ENCODE assay signal across 6 worm cellular contexts in genomic region chrIV:7316613-7317153, ce11.
TF ChIP-seq lines count a peak whose summit lies in the region.

TSS of gene F42C5.9 (minus strand) at chrIV:7317103.

TF ChIP-seq in whole organism, L1 larva, 84 proteins besides CTCF, POLR2A, EP300 and RAD21 (continues in another document):
- TF ChIP-seq nhr-19 (GFP tag; conservative IDR thresholded peaks at IDR 0.05; lab: Robert Waterston, UW) (no peak; the same call in none of the 2 replicates), tbx-2 (tag; optimal IDR thresholded peaks at IDR 0.05; lab: Kevin White, UChicago) (no peak), nhr-85 (tag; lab: Kevin White, UChicago) (peak; percentile 86), dsc-1 (tag; optimal IDR thresholded peaks at IDR 0.05; lab: Kevin White, UChicago) (no peak), fkh-4 (tag; optimal IDR thresholded peaks at IDR 0.05; lab: Kevin White, UChicago; ENCODE audit: borderline replicate concordance) (no peak), nhr-76 (tag; optimal IDR thresholded peaks at IDR 0.05; lab: Kevin White, UChicago) (no peak), efl-1 (optimal IDR thresholded peaks at IDR 0.05; lab: Kevin White, UChicago) (peak in 1 of 2 experiments; percentile 14), efl-1 (GFP tag; optimal IDR thresholded peaks at IDR 0.05 in 1 of 2; lab: Kevin White, UChicago) (no peak), ceh-90 (tag; optimal IDR thresholded peaks at IDR 0.05; lab: Kevin White, UChicago) (no peak), nhr-20 (tag; optimal IDR thresholded peaks at IDR 0.05; lab: Kevin White, UChicago) (no peak), mdl-1 (tag; optimal IDR thresholded peaks at IDR 0.05; lab: Kevin White, UChicago) (no peak), C16A3.4 (tag; optimal IDR thresholded peaks at IDR 0.05; lab: Kevin White, UChicago) (no peak), nhr-11 (tag; optimal IDR thresholded peaks at IDR 0.05; lab: Kevin White, UChicago) (no peak), nhr-71 (tag; optimal IDR thresholded peaks at IDR 0.05; lab: Kevin White, UChicago) (peak; percentile 48), aly-2 (tag; optimal IDR thresholded peaks at IDR 0.05; lab: Kevin White, UChicago) (no peak), blmp-1 (tag; optimal IDR thresholded peaks at IDR 0.05; lab: Kevin White, UChicago) (no peak)

TF ChIP-seq in whole organism, L2 larva, 48 proteins besides CTCF, POLR2A, EP300 and RAD21 (continues in another document):
- TF ChIP-seq nhr-129 (tag; optimal IDR thresholded peaks at IDR 0.05; lab: Kevin White, UChicago) = no peak
- TF ChIP-seq ztf-1 (GFP tag; conservative IDR thresholded peaks at IDR 0.05; lab: Robert Waterston, UW) = no peak
- TF ChIP-seq skn-1 (tag; optimal IDR thresholded peaks at IDR 0.05; lab: Kevin White, UChicago) = no peak
- TF ChIP-seq nhr-11 (tag; optimal IDR thresholded peaks at IDR 0.05; lab: Kevin White, UChicago) = no peak
- TF ChIP-seq nhr-6 (tag; optimal IDR thresholded peaks at IDR 0.05; lab: Kevin White, UChicago) = no peak
- TF ChIP-seq ama-1 (optimal IDR thresholded peaks at IDR 0.05; lab: Kevin White, UChicago) = peak; percentile 61
- TF ChIP-seq elt-1 (tag; optimal IDR thresholded peaks at IDR 0.05; lab: Kevin White, UChicago) = no peak
- TF ChIP-seq lin-13 (GFP tag; optimal IDR thresholded peaks at IDR 0.05; lab: Kevin White, UChicago) = no peak
- no peak for TF ChIP-seq peb-1 (tag; optimal IDR thresholded peaks at IDR 0.05; lab: Kevin White, UChicago)
- TF ChIP-seq fos-1 (tag; optimal IDR thresholded peaks at IDR 0.05; lab: Kevin White, UChicago) = peak; percentile 2
- TF ChIP-seq egl-27 (tag; optimal IDR thresholded peaks at IDR 0.05; lab: Kevin White, UChicago) = no peak
- no peak for TF ChIP-seq zag-1 (tag; optimal IDR thresholded peaks at IDR 0.05; lab: Kevin White, UChicago)
- TF ChIP-seq ztf-11 (tag; optimal IDR thresholded peaks at IDR 0.05; lab: Kevin White, UChicago) = no peak
- TF ChIP-seq mab-5 (tag; optimal IDR thresholded peaks at IDR 0.05; lab: Kevin White, UChicago) = no peak
- peak; percentile 35 for TF ChIP-seq crh-2 (tag; optimal IDR thresholded peaks at IDR 0.05; lab: Kevin White, UChicago)
- no peak for TF ChIP-seq sem-4 (tag; optimal IDR thresholded peaks at IDR 0.05; lab: Kevin White, UChicago)
- no peak for TF ChIP-seq alr-1 (tag; optimal IDR thresholded peaks at IDR 0.05; lab: Kevin White, UChicago)

TF ChIP-seq in whole organism, L3 larva, 47 proteins besides CTCF, POLR2A, EP300 and RAD21:
- TF ChIP-seq mdl-1 (tag; optimal IDR thresholded peaks at IDR 0.05; lab: Kevin White, UChicago) (no peak), tbx-2 (tag; optimal IDR thresholded peaks at IDR 0.05; lab: Kevin White, UChicago) (no peak), ZK546.5 (tag; optimal IDR thresholded peaks at IDR 0.05; lab: Kevin White, UChicago) (no peak), ztf-4 (tag; optimal IDR thresholded peaks at IDR 0.05; lab: Kevin White, UChicago) (no peak), unc-39 (tag; optimal IDR thresholded peaks at IDR 0.05; lab: Kevin White, UChicago) (no peak), fkh-2 (tag; optimal IDR thresholded peaks at IDR 0.05; lab: Kevin White, UChicago) (no peak), ama-1 (optimal IDR thresholded peaks at IDR 0.05; lab: Kevin White, UChicago) (peak; percentile 25), pqm-1 (tag; optimal IDR thresholded peaks at IDR 0.05; lab: Kevin White, UChicago) (peak; percentile 48), zag-1 (tag; optimal IDR thresholded peaks at IDR 0.05; lab: Kevin White, UChicago) (no peak), snpc-4 (tag; optimal IDR thresholded peaks at IDR 0.05; lab: Kevin White, UChicago) (peak; percentile 95), lsy-12 (tag; optimal IDR thresholded peaks at IDR 0.05; lab: Kevin White, UChicago) (no peak), fkh-10 (GFP tag; optimal IDR thresholded peaks at IDR 0.05; lab: Kevin White, UChicago) (no peak), nhr-43 (tag; optimal IDR thresholded peaks at IDR 0.05; lab: Kevin White, UChicago; ENCODE audit: poor library complexity, severe bottlenecking) (no peak), R02D3.7 (tag; optimal IDR thresholded peaks at IDR 0.05; lab: Kevin White, UChicago) (no peak), sea-2 (GFP tag; optimal IDR thresholded peaks at IDR 0.05; lab: Kevin White, UChicago) (no peak), lin-15B (tag; optimal IDR thresholded peaks at IDR 0.05; lab: Kevin White, UChicago) (no peak)

TF ChIP-seq in whole organism, L4 larva, 104 proteins besides CTCF, POLR2A, EP300 and RAD21 (continues in another document):
- peak in 1 of 2 experiments; percentile 76 for TF ChIP-seq unc-62 (GFP tag; optimal IDR thresholded peaks at IDR 0.05 in 1 of 2; lab: Kevin White, UChicago)
- no peak for TF ChIP-seq unc-62 (tag; optimal IDR thresholded peaks at IDR 0.05; lab: Kevin White, UChicago)
- peak; percentile 77 for TF ChIP-seq snpc-4 (tag; optimal IDR thresholded peaks at IDR 0.05; lab: Kevin White, UChicago)
- TF ChIP-seq egl-43 (GFP tag; IDR thresholded peaks at IDR 0.05; lab: Robert Waterston, UW) = no peak
- TF ChIP-seq aha-1 (tag; lab: Kevin White, UChicago) = peak; percentile 83
- TF ChIP-seq ces-1 (GFP tag; optimal IDR thresholded peaks at IDR 0.05; lab: Kevin White, UChicago) = no peak
- no peak for TF ChIP-seq zfp-2 (tag; optimal IDR thresholded peaks at IDR 0.05; lab: Kevin White, UChicago)
- TF ChIP-seq nhr-102 (tag; optimal IDR thresholded peaks at IDR 0.05; lab: Kevin White, UChicago) = peak; percentile 44
- TF ChIP-seq lin-13 (GFP tag; optimal IDR thresholded peaks at IDR 0.05; lab: Kevin White, UChicago) = peak; percentile 35
- TF ChIP-seq nhr-11 (tag; optimal IDR thresholded peaks at IDR 0.05; lab: Kevin White, UChicago) = no peak
- TF ChIP-seq vab-7 (GFP tag; IDR thresholded peaks at IDR 0.05; lab: Robert Waterston, UW) = no peak
- no peak for TF ChIP-seq daf-16 (GFP tag; optimal IDR thresholded peaks at IDR 0.05; lab: Kevin White, UChicago)
- TF ChIP-seq daf-16 (tag; optimal IDR thresholded peaks at IDR 0.05; lab: Kevin White, UChicago) = peak; percentile 62
- peak; percentile 22; the same call in 1 of the 2 replicates for TF ChIP-seq dmd-6 (GFP tag; IDR thresholded peaks at IDR 0.05; lab: Robert Waterston, UW)
- TF ChIP-seq hlh-30 (tag; optimal IDR thresholded peaks at IDR 0.05; lab: Kevin White, UChicago; ENCODE audit: insufficient read depth) = peak; percentile 10
- TF ChIP-seq daf-19 (GFP tag; conservative IDR thresholded peaks at IDR 0.05; lab: Robert Waterston, UW) = 0 out of 2 replicates have a peak, but pooled peaks have one; percentile 20

TF ChIP-seq in whole organism, early embryonic, 17 proteins besides CTCF, POLR2A, EP300 and RAD21:
- TF ChIP-seq tbx-37 (GFP tag; conservative IDR thresholded peaks at IDR 0.05; lab: Robert Waterston, UW) (no peak), ama-1 (optimal IDR thresholded peaks at IDR 0.05; lab: Kevin White, UChicago) (peak; percentile 1)
TF ChIP-seq in whole organism, early embryonic: peak in this region for 1.

TF ChIP-seq in whole organism, young adult, 124 proteins besides CTCF, POLR2A, EP300 and RAD21 (continues in another document):
- no peak for TF ChIP-seq F22D6.2 (tag; optimal IDR thresholded peaks at IDR 0.05; lab: Kevin White, UChicago)
- no peak for TF ChIP-seq F10E7.11 (tag; optimal IDR thresholded peaks at IDR 0.05; lab: Kevin White, UChicago)
- TF ChIP-seq xnd-1 (tag; optimal IDR thresholded peaks at IDR 0.05; lab: Kevin White, UChicago) = peak; percentile 93
- no peak for TF ChIP-seq egrh-3 (GFP tag; IDR thresholded peaks at IDR 0.05; lab: Robert Waterston, UW)
- no peak for TF ChIP-seq sea-2 (GFP tag; IDR thresholded peaks at IDR 0.05; lab: Robert Waterston, UW)
- TF ChIP-seq Y79H2A.3 (GFP tag; conservative IDR thresholded peaks at IDR 0.05; lab: Robert Waterston, UW) = no peak
- TF ChIP-seq attf-3 (GFP tag; conservative IDR thresholded peaks at IDR 0.05; lab: Robert Waterston, UW) = 0 out of 2 replicates have a peak, but pooled peaks have one; percentile 15
- no peak for TF ChIP-seq nhr-90 (tag; optimal IDR thresholded peaks at IDR 0.05; lab: Kevin White, UChicago)
- TF ChIP-seq tbp1 (GFP tag; optimal IDR thresholded peaks at IDR 0.05; lab: Kevin White, UChicago) = peak; percentile 78
- TF ChIP-seq hmg-1.2 (GFP tag; IDR thresholded peaks at IDR 0.05; lab: Robert Waterston, UW) = peak; percentile 93
- TF ChIP-seq tbx-9 (tag; optimal IDR thresholded peaks at IDR 0.05; lab: Kevin White, UChicago; ENCODE audit: borderline replicate concordance) = no peak
- TF ChIP-seq gei-17 (GFP tag; optimal IDR thresholded peaks at IDR 0.05; lab: Kevin White, UChicago) = no peak
- no peak for TF ChIP-seq ceh-79 (tag; optimal IDR thresholded peaks at IDR 0.05; lab: Kevin White, UChicago)
- TF ChIP-seq let-607 (tag; optimal IDR thresholded peaks at IDR 0.05; lab: Kevin White, UChicago) = no peak
- TF ChIP-seq Y95B8A.8 (GFP tag; IDR thresholded peaks at IDR 0.05; lab: Robert Waterston, UW) = no peak
- peak; percentile 58 for TF ChIP-seq lsy-27 (tag; optimal IDR thresholded peaks at IDR 0.05; lab: Kevin White, UChicago; ENCODE audit: borderline replicate concordance, insufficient read depth)
- TF ChIP-seq ztf-28 (GFP tag; IDR thresholded peaks at IDR 0.05; lab: Robert Waterston, UW) = 0 out of 2 replicates have a peak, but pooled peaks have one; percentile 30
- no peak for TF ChIP-seq hlh-12 (tag; optimal IDR thresholded peaks at IDR 0.05; lab: Kevin White, UChicago)
- 0 out of 2 replicates have a peak, but pooled peaks have one; percentile 36 for TF ChIP-seq aptf-2 (GFP tag; conservative IDR thresholded peaks at IDR 0.05; lab: Robert Waterston, UW)
- no peak for TF ChIP-seq somi-1 (GFP tag; optimal IDR thresholded peaks at IDR 0.05; lab: Kevin White, UChicago)
- peak; percentile 50; the same call in 1 of the 2 replicates for TF ChIP-seq Y53F4B.3 (GFP tag; IDR thresholded peaks at IDR 0.05; lab: Robert Waterston, UW)
- TF ChIP-seq rpc-1 (optimal IDR thresholded peaks at IDR 0.05; lab: Kevin White, UChicago) = no peak
- TF ChIP-seq rpc-1 (tag; optimal IDR thresholded peaks at IDR 0.05; lab: Kevin White, UChicago) = peak; percentile 9
- TF ChIP-seq efl-1 (GFP tag; optimal IDR thresholded peaks at IDR 0.05; lab: Kevin White, UChicago) = peak; percentile 35
- no peak for TF ChIP-seq Y67H2A.10 (GFP tag; conservative IDR thresholded peaks at IDR 0.05; lab: Robert Waterston, UW)
- TF ChIP-seq ztf-3 (GFP tag; optimal IDR thresholded peaks at IDR 0.05; lab: Kevin White, UChicago) = no peak
- peak; percentile 83 for TF ChIP-seq attf-6 (GFP tag; IDR thresholded peaks at IDR 0.05; lab: Robert Waterston, UW)
- TF ChIP-seq lin-40 (tag; optimal IDR thresholded peaks at IDR 0.05; lab: Kevin White, UChicago) = no peak
- TF ChIP-seq aptf-3 (GFP tag; IDR thresholded peaks at IDR 0.05; lab: Robert Waterston, UW) = no peak
- no peak for TF ChIP-seq K12H6.12 (tag; optimal IDR thresholded peaks at IDR 0.05; lab: Kevin White, UChicago)
- no peak for TF ChIP-seq chd-7 (tag; optimal IDR thresholded peaks at IDR 0.05; lab: Kevin White, UChicago)
- no peak for TF ChIP-seq lir-1 (GFP tag; conservative IDR thresholded peaks at IDR 0.05; lab: Robert Waterston, UW)
- no peak for TF ChIP-seq ztf-26 (tag; optimal IDR thresholded peaks at IDR 0.05; lab: Kevin White, UChicago)
- peak; percentile 57 for TF ChIP-seq him-1 (tag; optimal IDR thresholded peaks at IDR 0.05; lab: Kevin White, UChicago)
